Fruit fly (Drosophila melanogaster) whole organism, embryonic: ENCODE data around the gene IntS6.
A peak's percentile ranks its signal among the peaks of the same experiment; 100 is the strongest.

Experiments
- Blimp-1 ChIP-seq: fragments of 200-800 bp; sonication (Bioruptor generic); optimal IDR thresholded peaks from 3 replicates; lab custom pipeline; 2018; ENCODE audit warnings: missing biosample characterization, missing genetic modification characterization, mild to moderate bottlenecking, moderate library complexity, missing genetic modification reagents
- CG12155 ChIP-seq: fragments of 200-800 bp; sonication (Bioruptor generic); optimal IDR thresholded peaks from 3 replicates; lab custom pipeline; 2016; ENCODE audit warnings: missing biosample characterization, missing genetic modification characterization
- CG12391 ChIP-seq: fragments of 200-800 bp; sonication (Bioruptor generic); optimal IDR thresholded peaks from 3 replicates; lab custom pipeline; 2018; ENCODE audit warnings: missing biosample characterization, mild to moderate bottlenecking, missing genetic modification characterization, moderate library complexity
- CG13287 ChIP-seq: fragments of 200-800 bp; sonication (Bioruptor generic); IDR thresholded peaks from 2 replicates; pipeline ENCODE4 v1.3.6; 2022; ENCODE audit warnings: missing biosample characterization, missing genetic modification characterization; ENCODE audit not compliant: partially characterized antibody
- CG14860 ChIP-seq: fragments of 200-800 bp; sonication (Bioruptor generic); IDR thresholded peaks from 3 replicates; pipeline ENCODE4 v1.3.6; 2022; ENCODE audit warnings: missing biosample characterization, missing genetic modification characterization; ENCODE audit not compliant: partially characterized antibody
- CG1529 ChIP-seq: fragments of 200-800 bp; sonication (Bioruptor generic); optimal IDR thresholded peaks from 3 replicates; lab custom pipeline; 2018; ENCODE audit warnings: missing biosample characterization, missing genetic modification characterization
- CG15514 ChIP-seq: fragments of 200-800 bp; sonication (Bioruptor generic); optimal IDR thresholded peaks from 3 replicates; lab custom pipeline; 2017; ENCODE audit warnings: missing biosample characterization, missing genetic modification characterization, mild to moderate bottlenecking, moderate library complexity, missing genetic modification reagents
- CG17568 ChIP-seq: fragments of 200-800 bp; sonication (Bioruptor generic); optimal IDR thresholded peaks from 2 replicates; lab custom pipeline; 2018; ENCODE audit warnings: missing biosample characterization, mild to moderate bottlenecking, missing genetic modification characterization, moderate library complexity
- CG17612 ChIP-seq: fragments of 200-800 bp; sonication (Bioruptor generic); IDR thresholded peaks from 2 replicates; pipeline ENCODE4 v1.3.6; 2022; ENCODE audit warnings: missing biosample characterization, missing genetic modification characterization
- CG18599 ChIP-seq: fragments of 200-800 bp; sonication (Bioruptor generic); optimal IDR thresholded peaks from 3 replicates; lab custom pipeline; 2017; ENCODE audit warnings: missing biosample characterization, missing genetic modification characterization, mild to moderate bottlenecking, moderate library complexity, missing genetic modification reagents
- CG2120 ChIP-seq: fragments of 200-800 bp; sonication (Bioruptor generic); optimal IDR thresholded peaks from 3 replicates; lab custom pipeline; 2016; ENCODE audit warnings: missing biosample characterization, missing genetic modification characterization
- CG3281 ChIP-seq: fragments of 200-800 bp; sonication (Bioruptor generic); optimal IDR thresholded peaks from 3 replicates; lab custom pipeline; 2017; ENCODE audit warnings: missing biosample characterization, mild to moderate bottlenecking, missing genetic modification characterization
- CG4328 ChIP-seq: fragments of 200-800 bp; sonication (Bioruptor generic); optimal IDR thresholded peaks from 3 replicates; lab custom pipeline; 2017; ENCODE audit warnings: missing biosample characterization, missing genetic modification reagents, missing genetic modification characterization
- CG4360 ChIP-seq: fragments of 200-800 bp; sonication (Bioruptor generic); IDR thresholded peaks from 2 replicates; pipeline ENCODE4 v1.3.6; 2022; ENCODE audit warnings: missing biosample characterization, missing genetic modification characterization
- CG5245 ChIP-seq: fragments of 200-800 bp; sonication (Bioruptor generic); optimal IDR thresholded peaks from 3 replicates; lab custom pipeline; 2016; ENCODE audit warnings: missing biosample characterization, missing genetic modification characterization
- CG7786 ChIP-seq: fragments of 200-800 bp; sonication (Bioruptor generic); optimal IDR thresholded peaks from 2 replicates; lab custom pipeline; 2016; ENCODE audit warnings: missing biosample characterization, missing genetic modification characterization
- CG7839 ChIP-seq: fragments of 200-800 bp; sonication (Bioruptor generic); optimal IDR thresholded peaks from 3 replicates; lab custom pipeline; 2018; ENCODE audit warnings: missing biosample characterization, mild to moderate bottlenecking, missing genetic modification characterization, moderate library complexity
- CG7928 ChIP-seq: fragments of 200-800 bp; sonication (Bioruptor generic); optimal IDR thresholded peaks from 2 replicates; lab custom pipeline; 2017; ENCODE audit warnings: missing biosample characterization, mild to moderate bottlenecking, missing genetic modification characterization
- CG9727 ChIP-seq: fragments of 200-800 bp; sonication (Bioruptor generic); optimal IDR thresholded peaks from 3 replicates; lab custom pipeline; 2017; ENCODE audit warnings: missing biosample characterization, mild to moderate bottlenecking, missing genetic modification characterization
- CG9817 ChIP-seq: fragments of 200-800 bp; sonication (Bioruptor generic); optimal IDR thresholded peaks from 2 replicates; lab custom pipeline; 2018; ENCODE audit warnings: missing biosample characterization, mild to moderate bottlenecking, missing genetic modification characterization, moderate library complexity
- Deaf1 ChIP-seq: fragments of 200-800 bp; optimal IDR thresholded peaks from 3 replicates; lab custom pipeline; 2019; ENCODE audit warnings: missing biosample characterization, mild to moderate bottlenecking, missing genetic modification characterization, moderate library complexity
- Fer3 ChIP-seq: fragments of 200-800 bp; sonication (Bioruptor generic); optimal IDR thresholded peaks from 2 replicates; lab custom pipeline; 2018; ENCODE audit warnings: missing biosample characterization, mild to moderate bottlenecking, missing genetic modification characterization, moderate library complexity
- HHEX ChIP-seq: fragments of 200-800 bp; sonication (Bioruptor generic); optimal IDR thresholded peaks from 3 replicates; lab custom pipeline; 2017; ENCODE audit warnings: missing biosample characterization, mild to moderate bottlenecking, missing genetic modification characterization, missing genetic modification reagents
- Hey ChIP-seq: fragments of 200-800 bp; sonication (Bioruptor generic); optimal IDR thresholded peaks from 3 replicates; lab custom pipeline; 2018; ENCODE audit warnings: missing biosample characterization, mild to moderate bottlenecking, missing genetic modification characterization
- Med ChIP-seq: fragments of 200-800 bp; sonication (Bioruptor generic); peaks from one replicate; lab custom pipeline; 2016; ENCODE audit warnings: missing biosample characterization, missing genetic modification characterization, mild to moderate bottlenecking, inconsistent platforms, moderate library complexity
- Mrtf ChIP-seq: fragments of 200-800 bp; sonication (Bioruptor generic); IDR thresholded peaks from 3 replicates; pipeline ENCODE4 v1.3.6; 2022; ENCODE audit warnings: missing biosample characterization, missing genetic modification characterization
- Rfx ChIP-seq: fragments of 200-800 bp; sonication (Bioruptor generic); IDR thresholded peaks from 2 replicates; pipeline ENCODE4 v1.3.6; 2022; ENCODE audit warnings: missing biosample characterization, missing genetic modification characterization
- Vsx1 ChIP-seq: fragments of 200-800 bp; sonication (Bioruptor generic); optimal IDR thresholded peaks from 2 replicates; lab custom pipeline; 2017; ENCODE audit warnings: missing biosample characterization, mild to moderate bottlenecking, missing genetic modification characterization, missing genetic modification reagents
- ab ChIP-seq: fragments of 200-800 bp; sonication (Bioruptor generic); optimal IDR thresholded peaks from 2 replicates; lab custom pipeline; 2016; ENCODE audit warnings: missing biosample characterization, missing genetic modification characterization
- ara ChIP-seq: fragments of 200-800 bp; sonication (Bioruptor generic); IDR thresholded peaks from 2 replicates; pipeline ENCODE4 v1.3.6; 2022; ENCODE audit warnings: missing biosample characterization, missing genetic modification characterization
- cad ChIP-seq: fragments of >200 bp; optimal IDR thresholded peaks from 2 replicates; lab custom pipeline; 2017; ENCODE audit warnings: missing biosample characterization, missing genetic modification characterization
- dm ChIP-seq: fragments of 200-800 bp; sonication (Bioruptor generic); optimal IDR thresholded peaks from 3 replicates; lab custom pipeline; 2016; ENCODE audit warnings: missing biosample characterization, missing genetic modification characterization
- dmrt11E ChIP-seq: fragments of 200-800 bp; sonication (Bioruptor generic); optimal IDR thresholded peaks from 3 replicates; lab custom pipeline; 2018; ENCODE audit warnings: missing biosample characterization, mild to moderate bottlenecking, missing genetic modification characterization, moderate library complexity
- gce ChIP-seq: fragments of 200-800 bp; sonication (Bioruptor generic); IDR thresholded peaks from 3 replicates; pipeline ENCODE4 v1.3.6; 2022; ENCODE audit warnings: missing biosample characterization, missing genetic modification characterization
- gcm ChIP-seq: fragments of 200-800 bp; sonication (Bioruptor generic); optimal IDR thresholded peaks from 2 replicates; lab custom pipeline; 2019; ENCODE audit warnings: missing biosample characterization, mild to moderate bottlenecking, missing genetic modification characterization, moderate library complexity
- gro ChIP-seq: fragments of 200-800 bp; sonication (Bioruptor generic); optimal IDR thresholded peaks from 2 replicates; lab custom pipeline; 2016; ENCODE audit warnings: missing biosample characterization, missing genetic modification characterization
- ind ChIP-seq: fragments of 200-800 bp; sonication (Bioruptor generic); optimal IDR thresholded peaks from 3 replicates; lab custom pipeline; 2016; ENCODE audit warnings: missing biosample characterization, missing genetic modification characterization
- lmd ChIP-seq: fragments of 200-800 bp; sonication (Bioruptor generic); IDR thresholded peaks from 2 replicates; pipeline ENCODE4 v1.3.6; 2022; ENCODE audit warnings: missing biosample characterization, missing genetic modification characterization
- nerfin-1 ChIP-seq: fragments of 200-800 bp; sonication (Bioruptor generic); optimal IDR thresholded peaks from 3 replicates; lab custom pipeline; 2019; ENCODE audit warnings: missing biosample characterization, mild to moderate bottlenecking, missing genetic modification characterization, moderate library complexity
- p53 ChIP-seq: fragments of 200-800 bp; sonication (Bioruptor generic); optimal IDR thresholded peaks from 2 replicates; lab custom pipeline; 2016; ENCODE audit warnings: missing biosample characterization, missing genetic modification characterization
- pb ChIP-seq: fragments of 200-800 bp; sonication (Bioruptor generic); optimal IDR thresholded peaks from 3 replicates; lab custom pipeline; 2016; ENCODE audit warnings: missing biosample characterization, missing genetic modification characterization
- pho ChIP-seq: fragments of 200-800 bp; sonication (Bioruptor generic); optimal IDR thresholded peaks from 2 replicates; lab custom pipeline; 2016; ENCODE audit warnings: missing biosample characterization, missing genetic modification characterization
- psq ChIP-seq: fragments of 200-800 bp; sonication (Bioruptor generic); optimal IDR thresholded peaks from 2 replicates; lab custom pipeline; 2017; ENCODE audit warnings: missing biosample characterization, missing genetic modification characterization
- sc ChIP-seq, 3 experiments: fragments of >200 bp in 2 of 3; fragments of 200-800 bp in 1 of 3; sonication (Bioruptor generic) in 1 of 3; optimal IDR thresholded peaks; 2 replicates in 2 of 3; 3 replicates in 1 of 3; lab custom pipeline; 2017; ENCODE audit warnings: mild to moderate bottlenecking in 1 of 3, missing biosample characterization in 1 of 3, missing genetic modification characterization in 1 of 3, missing genetic modification reagents in 1 of 3
- scrt ChIP-seq: fragments of 200-800 bp; sonication (Bioruptor generic); optimal IDR thresholded peaks from 2 replicates; lab custom pipeline; 2018; ENCODE audit warnings: missing biosample characterization, mild to moderate bottlenecking, missing genetic modification characterization, moderate library complexity
- sens-2 ChIP-seq: fragments of 200-800 bp; sonication (Bioruptor generic); IDR thresholded peaks from 2 replicates; pipeline ENCODE4 v1.3.6; 2022; ENCODE audit warnings: missing biosample characterization, missing genetic modification characterization
- shn ChIP-seq: fragments of 200-800 bp; sonication (Bioruptor generic); optimal IDR thresholded peaks from 3 replicates; lab custom pipeline; 2016; ENCODE audit warnings: missing biosample characterization, missing genetic modification characterization
- sim ChIP-seq: fragments of 200-800 bp; sonication (Bioruptor generic); IDR thresholded peaks from 2 replicates; pipeline ENCODE4 v1.3.6; 2022; ENCODE audit warnings: missing biosample characterization, missing genetic modification characterization
- sob ChIP-seq: fragments of 200-800 bp; sonication (Bioruptor generic); IDR thresholded peaks from 2 replicates; pipeline ENCODE4 v1.3.6; 2022; ENCODE audit warnings: missing biosample characterization, missing genetic modification characterization
- zen ChIP-seq: fragments of 200-800 bp; sonication (Bioruptor generic); optimal IDR thresholded peaks from 3 replicates; lab custom pipeline; 2018; ENCODE audit warnings: missing biosample characterization, mild to moderate bottlenecking, missing genetic modification characterization, moderate library complexity

IntS6 gene

dm6 chrX:5718476-5719012, 28.5 kb downstream of the IntS6 start (continued):
- TF ChIP-seq gcm (no peak), CG9817 (tag; lab: Kevin White, UChicago) (peak; percentile 75), Deaf1 (peak; percentile 27), HHEX (GFP tag; lab: Kevin White, UChicago) (peak; percentile 71), sob (peak; percentile 82), CG7928 (GFP tag; lab: Kevin White, UChicago) (peak; percentile 12), nerfin-1 (no peak), CG4360 (no peak), CG5245 (GFP tag; lab: Kevin White, UChicago) (peak; percentile 8), Rfx (GFP tag; lab: Robert Waterston, UW) (peak; percentile 85), cad (GFP tag; lab: Kevin White, UChicago) (no peak), gro (no peak), lmd (GFP tag; lab: Robert Waterston, UW) (peak; percentile 71; the same call in 1 of the 2 replicates), CG15514 (GFP tag; lab: Kevin White, UChicago) (peak; percentile 70), ab (GFP tag; lab: Kevin White, UChicago) (no peak), CG12155 (GFP tag; lab: Kevin White, UChicago) (peak; percentile 57), Fer3 (tag; lab: Kevin White, UChicago) (peak; percentile 82), CG1529 (no peak), sens-2 (GFP tag; lab: Robert Waterston, UW) (0 out of 2 replicates have a peak, but pooled peaks have one; percentile 22), sc (optimal IDR thresholded peaks at IDR 0.05; lab: Kevin White, UChicago) (no peak), sc (GFP tag; optimal IDR thresholded peaks at IDR 0.05; lab: Kevin White, UChicago) (no peak), CG9727 (GFP tag; lab: Kevin White, UChicago) (peak; percentile 59), CG12391 (tag; lab: Kevin White, UChicago) (peak; percentile 60), gce (no peak), Vsx1 (no peak), sim (GFP tag; lab: Robert Waterston, UW) (no peak), Hey (tag; lab: Kevin White, UChicago) (no peak), scrt (GFP tag; lab: Kevin White, UChicago) (peak; percentile 58), CG17612 (peak; percentile 61; the same call in 1 of the 2 replicates), psq (GFP tag; lab: Kevin White, UChicago) (no peak), CG17568 (GFP tag; lab: Kevin White, UChicago) (peak; percentile 52), Mrtf (0 out of 3 replicates have a peak, but pooled peaks have one; percentile 57), pho (GFP tag; lab: Kevin White, UChicago) (no peak), pb (no peak), shn (GFP tag; lab: Kevin White, UChicago) (no peak), CG13287 (no peak), CG7839 (tag; lab: Kevin White, UChicago) (peak; percentile 79), CG18599 (peak; percentile 83), Med (GFP tag; lab: Kevin White, UChicago) (peak; percentile 68), CG3281 (GFP tag; lab: Kevin White, UChicago) (peak; percentile 81), dm (no peak), Blimp-1 (GFP tag; lab: Kevin White, UChicago) (peak; percentile 7), CG14860 (GFP tag; lab: Robert Waterston, UW) (no peak), ind (peak; percentile 58), p53 (no peak), zen (tag; lab: Kevin White, UChicago) (no peak), dmrt11E (tag; lab: Kevin White, UChicago) (no peak), CG2120 (GFP tag; lab: Kevin White, UChicago) (peak; percentile 55), ara (GFP tag; lab: Robert Waterston, UW) (no peak), CG7786 (GFP tag; lab: Kevin White, UChicago) (no peak), CG4328 (GFP tag; lab: Kevin White, UChicago) (peak; percentile 28)
